Fruit fly (Drosophila melanogaster) whole organism, embryonic: ENCODE measurements around the gene Tm1.

Source experiments
- CG10431 ChIP-seq: fragments of 200-800 bp; sonication (Bioruptor generic); optimal IDR thresholded peaks from 3 replicates; lab custom pipeline; 2018; ENCODE audit warnings: missing biosample characterization, mild to moderate bottlenecking, missing genetic modification characterization
- CG12299 ChIP-seq: fragments of 200-800 bp; sonication (Bioruptor generic); optimal IDR thresholded peaks from 2 replicates; lab custom pipeline; 2018; ENCODE audit warnings: missing biosample characterization, mild to moderate bottlenecking, missing genetic modification characterization
- CG12391 ChIP-seq: fragments of 200-800 bp; sonication (Bioruptor generic); optimal IDR thresholded peaks from 3 replicates; lab custom pipeline; 2018; ENCODE audit warnings: missing biosample characterization, mild to moderate bottlenecking, missing genetic modification characterization, moderate library complexity
- CG14667 ChIP-seq: fragments of 200-800 bp; sonication (Bioruptor generic); IDR thresholded peaks from 2 replicates; pipeline ENCODE4 v1.3.6; 2022; ENCODE audit warnings: missing biosample characterization, missing genetic modification characterization
- CG17361 ChIP-seq: fragments of 200-800 bp; sonication (Bioruptor generic); IDR thresholded peaks from 3 replicates; pipeline ENCODE4 v1.3.6; 2022; ENCODE audit warnings: missing biosample characterization, missing genetic modification characterization
- CG3847 ChIP-seq: fragments of 200-800 bp; sonication (Bioruptor generic); IDR thresholded peaks from 2 replicates; pipeline ENCODE4 v1.3.6; 2022; ENCODE audit warnings: missing biosample characterization, missing genetic modification characterization
- CG3995 ChIP-seq: fragments of 200-800 bp; sonication (Bioruptor generic); optimal IDR thresholded peaks from 3 replicates; lab custom pipeline; 2016; ENCODE audit warnings: missing biosample characterization, missing genetic modification characterization
- CG4360 ChIP-seq: fragments of 200-800 bp; sonication (Bioruptor generic); IDR thresholded peaks from 2 replicates; pipeline ENCODE4 v1.3.6; 2022; ENCODE audit warnings: missing biosample characterization, missing genetic modification characterization
- CG4404 ChIP-seq: fragments of 200-800 bp; sonication (Bioruptor generic); IDR thresholded peaks from 2 replicates; pipeline ENCODE4 v1.3.6; 2022; ENCODE audit warnings: missing biosample characterization, missing genetic modification characterization
- CG4730 ChIP-seq: fragments of 200-800 bp; sonication (Bioruptor generic); IDR thresholded peaks from 2 replicates; pipeline ENCODE4 v1.3.6; 2022; ENCODE audit warnings: missing biosample characterization, missing genetic modification characterization
- CG4854 ChIP-seq: fragments of 200-800 bp; sonication (Bioruptor generic); optimal IDR thresholded peaks from 2 replicates; lab custom pipeline; 2016; ENCODE audit warnings: missing biosample characterization, missing genetic modification characterization, inconsistent platforms
- CG6765 ChIP-seq: fragments of 200-800 bp; sonication (Bioruptor generic); optimal IDR thresholded peaks from 3 replicates; lab custom pipeline; 2017; ENCODE audit warnings: missing biosample characterization, mild to moderate bottlenecking, missing genetic modification characterization
- CG6791 ChIP-seq: fragments of 200-800 bp; sonication (Bioruptor generic); IDR thresholded peaks from 3 replicates; pipeline ENCODE4 v1.3.6; 2022; ENCODE audit warnings: missing biosample characterization, missing genetic modification characterization; ENCODE audit not compliant: partially characterized antibody
- CG7839 ChIP-seq: fragments of 200-800 bp; sonication (Bioruptor generic); optimal IDR thresholded peaks from 3 replicates; lab custom pipeline; 2018; ENCODE audit warnings: missing biosample characterization, mild to moderate bottlenecking, missing genetic modification characterization, moderate library complexity
- CG7963 ChIP-seq: fragments of 200-800 bp; sonication (Bioruptor generic); IDR thresholded peaks from 3 replicates; pipeline ENCODE4 v1.3.6; 2022; ENCODE audit warnings: missing biosample characterization, missing genetic modification characterization; ENCODE audit not compliant: partially characterized antibody
- CG9727 ChIP-seq: fragments of 200-800 bp; sonication (Bioruptor generic); optimal IDR thresholded peaks from 3 replicates; lab custom pipeline; 2017; ENCODE audit warnings: missing biosample characterization, mild to moderate bottlenecking, missing genetic modification characterization
- CrebB ChIP-seq: fragments of 200-800 bp; sonication (Bioruptor generic); optimal IDR thresholded peaks from 3 replicates; lab custom pipeline; 2018; ENCODE audit warnings: missing biosample characterization, mild to moderate bottlenecking, missing genetic modification characterization
- Fer2 ChIP-seq: fragments of 200-800 bp; sonication (Bioruptor generic); optimal IDR thresholded peaks from 2 replicates; lab custom pipeline; 2018; ENCODE audit warnings: missing biosample characterization, mild to moderate bottlenecking, missing genetic modification characterization, moderate library complexity
- HLH54F ChIP-seq: fragments of 200-800 bp; sonication (Bioruptor generic); optimal IDR thresholded peaks from 3 replicates; lab custom pipeline; 2016; ENCODE audit warnings: missing biosample characterization, missing genetic modification characterization
- Hr51 ChIP-seq, 2 experiments: fragments of 200-800 bp; sonication (Bioruptor generic); optimal IDR thresholded peaks; 2 replicates in 1 of 2; 3 replicates in 1 of 2; lab custom pipeline; 2016 to 2018; ENCODE audit warnings: missing biosample characterization in 2 of 2, missing genetic modification characterization in 2 of 2, mild to moderate bottlenecking in 1 of 2, moderate library complexity in 1 of 2
- MBD-R2 ChIP-seq: fragments of 200-800 bp; sonication (Bioruptor generic); IDR thresholded peaks from 2 replicates; pipeline ENCODE4 v1.3.6; 2022; ENCODE audit warnings: missing biosample characterization, missing genetic modification characterization
- Max ChIP-seq: fragments of 200-800 bp; sonication (Bioruptor generic); optimal IDR thresholded peaks from 2 replicates; lab custom pipeline; 2016; ENCODE audit warnings: missing biosample characterization, mild to moderate bottlenecking, missing genetic modification characterization
- NFAT ChIP-seq: fragments of 200-800 bp; sonication (Bioruptor generic); IDR thresholded peaks from 2 replicates; pipeline ENCODE4 v1.3.6; 2022; ENCODE audit warnings: missing biosample characterization, missing genetic modification characterization
- PHDP ChIP-seq: fragments of 200-800 bp; sonication (Bioruptor generic); optimal IDR thresholded peaks from 3 replicates; lab custom pipeline; 2018; ENCODE audit warnings: missing biosample characterization, mild to moderate bottlenecking, missing genetic modification characterization, moderate library complexity
- Scr ChIP-seq: fragments of 200-800 bp; sonication (Bioruptor generic); IDR thresholded peaks from 2 replicates; pipeline ENCODE4 v1.3.6; 2022; ENCODE audit warnings: missing biosample characterization, missing genetic modification characterization; ENCODE audit not compliant: partially characterized antibody
- Sin3A ChIP-seq: fragments of >200 bp; optimal IDR thresholded peaks from 2 replicates; lab custom pipeline; 2018
- Sry-δ ChIP-seq: fragments of 200-800 bp; sonication (Bioruptor generic); optimal IDR thresholded peaks from 2 replicates; lab custom pipeline; 2016; ENCODE audit warnings: missing biosample characterization, missing genetic modification characterization
- ara ChIP-seq: fragments of 200-800 bp; sonication (Bioruptor generic); IDR thresholded peaks from 2 replicates; pipeline ENCODE4 v1.3.6; 2022; ENCODE audit warnings: missing biosample characterization, missing genetic modification characterization
- cad ChIP-seq: fragments of >200 bp; optimal IDR thresholded peaks from 2 replicates; lab custom pipeline; 2017; ENCODE audit warnings: missing biosample characterization, missing genetic modification characterization
- cg ChIP-seq: fragments of 200-800 bp; sonication (Bioruptor generic); optimal IDR thresholded peaks from 3 replicates; lab custom pipeline; 2019; ENCODE audit warnings: missing biosample characterization, mild to moderate bottlenecking, missing genetic modification characterization, moderate library complexity
- exex ChIP-seq: fragments of 200-800 bp; sonication (Bioruptor generic); optimal IDR thresholded peaks from 4 replicates; lab custom pipeline; 2018; ENCODE audit warnings: missing biosample characterization, mild to moderate bottlenecking, missing genetic modification characterization, moderate library complexity
- h ChIP-seq: fragments of >200 bp; optimal IDR thresholded peaks from 2 replicates; lab custom pipeline; 2017
- ind ChIP-seq: fragments of 200-800 bp; sonication (Bioruptor generic); optimal IDR thresholded peaks from 3 replicates; lab custom pipeline; 2016; ENCODE audit warnings: missing biosample characterization, missing genetic modification characterization
- lilli ChIP-seq: fragments of 200-800 bp; sonication (Bioruptor generic); optimal IDR thresholded peaks from 3 replicates; lab custom pipeline; 2016; ENCODE audit warnings: missing biosample characterization, missing genetic modification characterization
- lola ChIP-seq, 3 experiments: fragments of >200 bp in 2 of 3; fragments of 200-800 bp in 1 of 3; sonication (Bioruptor generic) in 1 of 3; optimal IDR thresholded peaks; 2 replicates each; lab custom pipeline; 2017 to 2019; ENCODE audit warnings: missing biosample characterization in 3 of 3, missing genetic modification characterization in 3 of 3, mild to moderate bottlenecking in 1 of 3, moderate library complexity in 1 of 3
- nerfin-1 ChIP-seq: fragments of 200-800 bp; sonication (Bioruptor generic); optimal IDR thresholded peaks from 3 replicates; lab custom pipeline; 2019; ENCODE audit warnings: missing biosample characterization, mild to moderate bottlenecking, missing genetic modification characterization, moderate library complexity
- nerfin-2 ChIP-seq: fragments of 200-800 bp; sonication (Bioruptor generic); IDR thresholded peaks from 2 replicates; pipeline ENCODE4 v1.3.6; 2022; ENCODE audit warnings: missing biosample characterization, missing genetic modification characterization; ENCODE audit not compliant: partially characterized antibody
- phol ChIP-seq: fragments of 200-800 bp; sonication (Bioruptor generic); optimal IDR thresholded peaks from 3 replicates; lab custom pipeline; 2018; ENCODE audit warnings: missing biosample characterization, mild to moderate bottlenecking, missing genetic modification characterization, moderate library complexity
- prd ChIP-seq, 3 experiments: fragments of >200 bp in 2 of 3; fragments of 200-800 bp in 1 of 3; sonication (Bioruptor generic) in 1 of 3; optimal IDR thresholded peaks in 2 of 3; IDR thresholded peaks in 1 of 3; 2 replicates in 2 of 3; 3 replicates in 1 of 3; pipeline versions ENCODE4 v1.3.6 to Lab custom; 2017 to 2022; ENCODE audit warnings: missing biosample characterization in 1 of 3, missing genetic modification characterization in 1 of 3
- sens-2 ChIP-seq: fragments of 200-800 bp; sonication (Bioruptor generic); IDR thresholded peaks from 2 replicates; pipeline ENCODE4 v1.3.6; 2022; ENCODE audit warnings: missing biosample characterization, missing genetic modification characterization
- slp2 ChIP-seq: fragments of 200-800 bp; sonication (Bioruptor generic); optimal IDR thresholded peaks from 2 replicates; lab custom pipeline; 2016; ENCODE audit warnings: missing biosample characterization, missing genetic modification characterization
- sqz ChIP-seq: fragments of 200-800 bp; sonication (Bioruptor generic); optimal IDR thresholded peaks from 3 replicates; lab custom pipeline; 2018; ENCODE audit warnings: missing biosample characterization, mild to moderate bottlenecking, missing genetic modification characterization
- sug ChIP-seq: fragments of 200-800 bp; optimal IDR thresholded peaks from 2 replicates; lab custom pipeline; 2019; ENCODE audit warnings: missing biosample characterization, mild to moderate bottlenecking, missing genetic modification characterization, moderate library complexity
- tap ChIP-seq: fragments of 200-800 bp; optimal IDR thresholded peaks from 3 replicates; lab custom pipeline; 2019; ENCODE audit warnings: missing biosample characterization, mild to moderate bottlenecking, missing genetic modification characterization, moderate library complexity
- tgo ChIP-seq: fragments of 200-800 bp; sonication (Bioruptor generic); IDR thresholded peaks from 3 replicates; pipeline ENCODE4 v1.3.6; 2022; ENCODE audit warnings: missing biosample characterization, missing genetic modification characterization
- vvl ChIP-seq: fragments of 200-800 bp; sonication (Bioruptor generic); IDR thresholded peaks from 2 replicates; pipeline ENCODE4 v1.3.6; 2022; ENCODE audit warnings: missing biosample characterization, missing genetic modification characterization
- zen ChIP-seq: fragments of 200-800 bp; sonication (Bioruptor generic); optimal IDR thresholded peaks from 3 replicates; lab custom pipeline; 2018; ENCODE audit warnings: missing biosample characterization, mild to moderate bottlenecking, missing genetic modification characterization, moderate library complexity
- zen2 ChIP-seq: fragments of 200-800 bp; sonication (Bioruptor generic); IDR thresholded peaks from 3 replicates; pipeline ENCODE4 v1.3.6; 2022; ENCODE audit warnings: missing biosample characterization, missing genetic modification characterization; ENCODE audit not compliant: partially characterized antibody

Gene Tm1

dm6 chr3R:15277926-15278869 lies at the start of gene Tm1, which contains the start of gene MRG15 (continued):
- no peak for TF ChIP-seq sens-2 (GFP tag; lab: Robert Waterston, UW)
- no peak for TF ChIP-seq ara (GFP tag; lab: Robert Waterston, UW)
- peak; percentile 63; the same call in 1 of the 3 replicates for TF ChIP-seq zen2 (GFP tag; lab: Robert Waterston, UW)
- TF ChIP-seq Max (GFP tag; lab: Kevin White, UChicago) = no peak
- TF ChIP-seq CG4854 (GFP tag; lab: Kevin White, UChicago) = no peak
- TF ChIP-seq cad (GFP tag; lab: Kevin White, UChicago) = peak; percentile 55
- TF ChIP-seq CG6765 (GFP tag; lab: Kevin White, UChicago) = no peak
- no peak for TF ChIP-seq h (lab: Kevin White, UChicago)
- peak; percentile 50 for TF ChIP-seq Sin3A (lab: Kevin White, UChicago)
- no peak for TF ChIP-seq cg
- no peak for TF ChIP-seq Fer2 (tag; lab: Kevin White, UChicago)
- no peak for TF ChIP-seq prd (optimal IDR thresholded peaks at IDR 0.05; lab: Kevin White, UChicago)
- TF ChIP-seq prd (GFP tag; IDR thresholded peaks at IDR 0.05; lab: Robert Waterston, UW) = no peak
- no peak for TF ChIP-seq lola (GFP tag; optimal IDR thresholded peaks at IDR 0.05; lab: Kevin White, UChicago)
- TF ChIP-seq MBD-R2 (GFP tag; lab: Robert Waterston, UW) = peak; percentile 79
- TF ChIP-seq PHDP = no peak
- no peak for TF ChIP-seq CG12299 (tag; lab: Kevin White, UChicago)
- TF ChIP-seq Sry-δ = peak; percentile 37
- peak; percentile 73 for TF ChIP-seq Scr (GFP tag; lab: Robert Waterston, UW)
- no peak for TF ChIP-seq CG4360 (GFP tag; lab: Robert Waterston, UW)
- no peak for TF ChIP-seq CG3995 (GFP tag; lab: Kevin White, UChicago)
- TF ChIP-seq nerfin-2 (GFP tag; lab: Robert Waterston, UW) = peak; percentile 67
- peak; percentile 12 for TF ChIP-seq CG9727 (GFP tag; lab: Kevin White, UChicago)
- TF ChIP-seq CG7963 (GFP tag; lab: Robert Waterston, UW) = peak; percentile 48; the same call in 2 of the 3 replicates
- TF ChIP-seq zen (tag; lab: Kevin White, UChicago) = peak; percentile 77
- peak; percentile 45 for TF ChIP-seq exex (tag; lab: Kevin White, UChicago)
- TF ChIP-seq CG7839 (tag; lab: Kevin White, UChicago) = no peak
- no peak for TF ChIP-seq nerfin-1 (tag; lab: Kevin White, UChicago)
- peak; percentile 61 for TF ChIP-seq CG6791 (GFP tag; lab: Robert Waterston, UW)
- TF ChIP-seq CG4730 (GFP tag; lab: Robert Waterston, UW) = no peak
- peak; percentile 10 for TF ChIP-seq sug (tag; lab: Kevin White, UChicago)
- no peak for TF ChIP-seq CG12391
- TF ChIP-seq ind = no peak
- no peak for TF ChIP-seq CG10431 (GFP tag; lab: Kevin White, UChicago)
- no peak for TF ChIP-seq Hr51 (GFP tag; optimal IDR thresholded peaks at IDR 0.05; lab: Kevin White, UChicago)
- TF ChIP-seq CrebB (tag; lab: Kevin White, UChicago) = no peak
- TF ChIP-seq NFAT (GFP tag; lab: Robert Waterston, UW) = no peak
- no peak for TF ChIP-seq CG4404 (GFP tag; lab: Robert Waterston, UW)
- peak; percentile 89 for TF ChIP-seq sqz (GFP tag; lab: Kevin White, UChicago)
- peak; percentile 32 for TF ChIP-seq lilli
- TF ChIP-seq CG17361 (GFP tag; lab: Robert Waterston, UW) = 0 out of 3 replicates have a peak, but pooled peaks have one; percentile 10
- TF ChIP-seq tap = no peak
- TF ChIP-seq slp2 (GFP tag; lab: Kevin White, UChicago) = peak; percentile 14
- peak; percentile 27; the same call in 1 of the 2 replicates for TF ChIP-seq vvl
- peak; percentile 1 for TF ChIP-seq HLH54F (GFP tag; lab: Kevin White, UChicago)
- TF ChIP-seq tgo (GFP tag; lab: Robert Waterston, UW) = no peak
- TF ChIP-seq phol (tag; lab: Kevin White, UChicago) = peak; percentile 45
- TF ChIP-seq CG14667 (GFP tag; lab: Robert Waterston, UW) = no peak
- peak; percentile 31; the same call in 1 of the 2 replicates for TF ChIP-seq CG3847 (GFP tag; lab: Robert Waterston, UW)
